Fruit fly (Drosophila melanogaster) whole organism, embryonic: Measurements from ENCODE around the gene CG31910.

ENCODE experiments used
- Bteb2 ChIP-seq: fragments of 200-800 bp; sonication (Bioruptor generic); optimal IDR thresholded peaks from 2 replicates; lab custom pipeline; 2016; ENCODE audit warnings: missing biosample characterization, missing genetic modification characterization
- CG10147 ChIP-seq: fragments of 200-800 bp; sonication (Bioruptor generic); optimal IDR thresholded peaks from 2 replicates; lab custom pipeline; 2019; ENCODE audit warnings: missing biosample characterization, mild to moderate bottlenecking, missing genetic modification characterization, moderate library complexity
- CG10209 ChIP-seq: fragments of 200-800 bp; sonication (Bioruptor generic); optimal IDR thresholded peaks from 3 replicates; lab custom pipeline; 2017; ENCODE audit warnings: missing biosample characterization, mild to moderate bottlenecking, missing genetic modification characterization, missing genetic modification reagents
- CG10462 ChIP-seq: fragments of 200-800 bp; sonication (Bioruptor generic); optimal IDR thresholded peaks from 2 replicates; lab custom pipeline; 2016; ENCODE audit warnings: missing biosample characterization, missing genetic modification characterization
- CG10543 ChIP-seq: fragments of 200-800 bp; sonication (Bioruptor generic); optimal IDR thresholded peaks from 3 replicates; lab custom pipeline; 2017; ENCODE audit warnings: missing biosample characterization, mild to moderate bottlenecking, missing genetic modification characterization, moderate library complexity
- CG11398 ChIP-seq: fragments of 200-800 bp; sonication (Bioruptor generic); optimal IDR thresholded peaks from 2 replicates; lab custom pipeline; 2016; ENCODE audit warnings: missing biosample characterization, missing genetic modification characterization
- CG11695 ChIP-seq: fragments of 200-800 bp; sonication (Bioruptor generic); IDR thresholded peaks from 3 replicates; pipeline ENCODE4 v1.3.6; 2022; ENCODE audit warnings: missing biosample characterization, missing genetic modification characterization
- CG13287 ChIP-seq: fragments of 200-800 bp; sonication (Bioruptor generic); IDR thresholded peaks from 2 replicates; pipeline ENCODE4 v1.3.6; 2022; ENCODE audit warnings: missing biosample characterization, missing genetic modification characterization; ENCODE audit not compliant: partially characterized antibody
- CG14441 ChIP-seq: fragments of 200-800 bp; sonication (Bioruptor generic); IDR thresholded peaks from 2 replicates; pipeline ENCODE4 v1.3.6; 2022; ENCODE audit warnings: missing biosample characterization, missing genetic modification characterization
- CG1529 ChIP-seq: fragments of 200-800 bp; sonication (Bioruptor generic); optimal IDR thresholded peaks from 3 replicates; lab custom pipeline; 2018; ENCODE audit warnings: missing biosample characterization, missing genetic modification characterization
- CG15601 ChIP-seq: fragments of 200-800 bp; sonication (Bioruptor generic); optimal IDR thresholded peaks from 3 replicates; lab custom pipeline; 2019; ENCODE audit warnings: missing biosample characterization, mild to moderate bottlenecking, missing genetic modification characterization, moderate library complexity
- CG1602 ChIP-seq: fragments of 200-800 bp; sonication (Bioruptor generic); optimal IDR thresholded peaks from 3 replicates; lab custom pipeline; 2016; ENCODE audit warnings: missing biosample characterization, missing genetic modification characterization
- CG1603 ChIP-seq: fragments of 200-800 bp; sonication (Bioruptor generic); optimal IDR thresholded peaks from 2 replicates; lab custom pipeline; 2019; ENCODE audit warnings: missing biosample characterization, mild to moderate bottlenecking, missing genetic modification characterization, moderate library complexity
- CG17385 ChIP-seq: fragments of 200-800 bp; sonication (Bioruptor generic); optimal IDR thresholded peaks from 3 replicates; lab custom pipeline; 2018; ENCODE audit warnings: missing biosample characterization, mild to moderate bottlenecking, missing genetic modification characterization
- CG17612 ChIP-seq: fragments of 200-800 bp; sonication (Bioruptor generic); IDR thresholded peaks from 2 replicates; pipeline ENCODE4 v1.3.6; 2022; ENCODE audit warnings: missing biosample characterization, missing genetic modification characterization
- CG18011 ChIP-seq: fragments of 200-800 bp; sonication (Bioruptor generic); optimal IDR thresholded peaks from 2 replicates; lab custom pipeline; 2017; ENCODE audit warnings: missing biosample characterization, missing genetic modification characterization, mild to moderate bottlenecking, moderate library complexity, missing genotype
- CG2199 ChIP-seq: fragments of 200-800 bp; sonication (Bioruptor generic); IDR thresholded peaks from 3 replicates; pipeline ENCODE4 v1.3.6; 2022; ENCODE audit warnings: missing biosample characterization, missing genetic modification characterization
- CG2712 ChIP-seq: fragments of 200-800 bp; optimal IDR thresholded peaks from 3 replicates; lab custom pipeline; 2019; ENCODE audit warnings: missing biosample characterization, mild to moderate bottlenecking, missing genetic modification characterization, moderate library complexity
- CG3995 ChIP-seq: fragments of 200-800 bp; sonication (Bioruptor generic); optimal IDR thresholded peaks from 3 replicates; lab custom pipeline; 2016; ENCODE audit warnings: missing biosample characterization, missing genetic modification characterization
- CG42726 ChIP-seq: fragments of 200-800 bp; sonication (Bioruptor generic); IDR thresholded peaks from 2 replicates; pipeline ENCODE4 v1.3.6; 2022; ENCODE audit warnings: missing biosample characterization, missing genetic modification characterization; ENCODE audit not compliant: partially characterized antibody
- CG4854 ChIP-seq: fragments of 200-800 bp; sonication (Bioruptor generic); optimal IDR thresholded peaks from 2 replicates; lab custom pipeline; 2016; ENCODE audit warnings: missing biosample characterization, missing genetic modification characterization, inconsistent platforms
- CG5245 ChIP-seq: fragments of 200-800 bp; sonication (Bioruptor generic); optimal IDR thresholded peaks from 3 replicates; lab custom pipeline; 2016; ENCODE audit warnings: missing biosample characterization, missing genetic modification characterization
- CG6272 ChIP-seq: fragments of 200-800 bp; sonication (Bioruptor generic); IDR thresholded peaks from 2 replicates; pipeline ENCODE4 v1.3.6; 2022; ENCODE audit warnings: missing biosample characterization, missing genetic modification characterization
- CG6683 ChIP-seq: fragments of 200-800 bp; sonication (Bioruptor generic); optimal IDR thresholded peaks from 2 replicates; lab custom pipeline; 2017; ENCODE audit warnings: missing biosample characterization, mild to moderate bottlenecking, missing genetic modification characterization, missing genetic modification reagents
- CG6791 ChIP-seq: fragments of 200-800 bp; sonication (Bioruptor generic); IDR thresholded peaks from 3 replicates; pipeline ENCODE4 v1.3.6; 2022; ENCODE audit warnings: missing biosample characterization, missing genetic modification characterization; ENCODE audit not compliant: partially characterized antibody
- CG7372 ChIP-seq: fragments of 200-800 bp; sonication (Bioruptor generic); IDR thresholded peaks from 2 replicates; pipeline ENCODE4 v1.3.6; 2022; ENCODE audit warnings: missing biosample characterization, missing genetic modification characterization
- CG7786 ChIP-seq: fragments of 200-800 bp; sonication (Bioruptor generic); optimal IDR thresholded peaks from 2 replicates; lab custom pipeline; 2016; ENCODE audit warnings: missing biosample characterization, missing genetic modification characterization
- CG7987 ChIP-seq: fragments of 200-800 bp; sonication (Bioruptor generic); optimal IDR thresholded peaks from 2 replicates; lab custom pipeline; 2018; ENCODE audit warnings: missing biosample characterization, mild to moderate bottlenecking, missing genetic modification characterization, moderate library complexity
- CG9609 ChIP-seq: fragments of 200-800 bp; sonication (Bioruptor generic); optimal IDR thresholded peaks from 3 replicates; lab custom pipeline; 2016; ENCODE audit warnings: missing biosample characterization, missing genetic modification characterization
- CG9797 ChIP-seq: fragments of 200-800 bp; sonication (Bioruptor generic); optimal IDR thresholded peaks from 3 replicates; lab custom pipeline; 2018; ENCODE audit warnings: missing biosample characterization, mild to moderate bottlenecking, missing genetic modification characterization
- CHES-1-like ChIP-seq: fragments of 200-800 bp; sonication (Bioruptor generic); optimal IDR thresholded peaks from 2 replicates; lab custom pipeline; 2016; ENCODE audit warnings: missing biosample characterization, missing genetic modification characterization
- HLH54F ChIP-seq: fragments of 200-800 bp; sonication (Bioruptor generic); optimal IDR thresholded peaks from 3 replicates; lab custom pipeline; 2016; ENCODE audit warnings: missing biosample characterization, missing genetic modification characterization
- HmgZ ChIP-seq: fragments of 200-800 bp; sonication (Bioruptor generic); optimal IDR thresholded peaks from 2 replicates; lab custom pipeline; 2018; ENCODE audit warnings: missing biosample characterization, mild to moderate bottlenecking, missing genetic modification characterization
- Myb ChIP-seq: fragments of 200-800 bp; sonication (Bioruptor generic); optimal IDR thresholded peaks from 2 replicates; lab custom pipeline; 2016; ENCODE audit warnings: missing biosample characterization, missing genetic modification characterization
- NK7.1 ChIP-seq: fragments of 200-800 bp; sonication (Bioruptor generic); optimal IDR thresholded peaks from 3 replicates; lab custom pipeline; 2016; ENCODE audit warnings: missing biosample characterization, missing genetic modification characterization
- Nf-YC ChIP-seq: fragments of 200-800 bp; optimal IDR thresholded peaks from 3 replicates; lab custom pipeline; 2019; ENCODE audit warnings: missing biosample characterization, mild to moderate bottlenecking, missing genetic modification characterization, moderate library complexity
- Ptx1 ChIP-seq: fragments of 200-800 bp; sonication (Bioruptor generic); IDR thresholded peaks from 2 replicates; pipeline ENCODE4 v1.3.6; 2022; ENCODE audit warnings: missing biosample characterization, missing genetic modification characterization
- bigmax ChIP-seq: fragments of 200-800 bp; sonication (Bioruptor generic); optimal IDR thresholded peaks from 2 replicates; lab custom pipeline; 2018; ENCODE audit warnings: missing biosample characterization, mild to moderate bottlenecking, missing genetic modification characterization
- bsh ChIP-seq, 2 experiments: fragments of 200-800 bp; sonication (Bioruptor generic); optimal IDR thresholded peaks; 2 replicates each; lab custom pipeline; 2017 to 2018; ENCODE audit warnings: mild to moderate bottlenecking in 2 of 2, missing biosample characterization in 2 of 2, missing genetic modification characterization in 2 of 2, moderate library complexity in 1 of 2
- cato ChIP-seq: fragments of 200-800 bp; sonication (Bioruptor generic); optimal IDR thresholded peaks from 2 replicates; lab custom pipeline; 2016; ENCODE audit warnings: missing biosample characterization, missing genetic modification characterization, borderline replicate concordance
- crol ChIP-seq: fragments of 200-800 bp; sonication (Bioruptor generic); IDR thresholded peaks from 2 replicates; pipeline ENCODE4 v1.3.6; 2022; ENCODE audit warnings: missing biosample characterization, missing genetic modification characterization
- dmrt11E ChIP-seq: fragments of 200-800 bp; sonication (Bioruptor generic); optimal IDR thresholded peaks from 3 replicates; lab custom pipeline; 2018; ENCODE audit warnings: missing biosample characterization, mild to moderate bottlenecking, missing genetic modification characterization, moderate library complexity
- gfzf ChIP-seq: fragments of 200-800 bp; sonication (Bioruptor generic); optimal IDR thresholded peaks from 2 replicates; lab custom pipeline; 2016; ENCODE audit warnings: missing biosample characterization, mild to moderate bottlenecking, missing genetic modification characterization, moderate library complexity
- kay ChIP-seq: fragments of 200-800 bp; sonication (Bioruptor generic); optimal IDR thresholded peaks from 2 replicates; lab custom pipeline; 2016; ENCODE audit warnings: missing biosample characterization, missing genetic modification characterization
- org-1 ChIP-seq: fragments of 200-800 bp; sonication (Bioruptor generic); optimal IDR thresholded peaks from 2 replicates; lab custom pipeline; 2017; ENCODE audit warnings: missing biosample characterization, missing genetic modification characterization
- pnt ChIP-seq: fragments of 200-800 bp; sonication (Bioruptor generic); optimal IDR thresholded peaks from 3 replicates; lab custom pipeline; 2016; ENCODE audit warnings: missing biosample characterization, missing genetic modification characterization
- pum ChIP-seq: fragments of 200-800 bp; sonication (Bioruptor generic); optimal IDR thresholded peaks from 2 replicates; lab custom pipeline; 2016; ENCODE audit warnings: missing biosample characterization, missing genetic modification characterization
- salm ChIP-seq: fragments of 200-800 bp; sonication (Bioruptor generic); optimal IDR thresholded peaks from 2 replicates; lab custom pipeline; 2018; ENCODE audit warnings: missing biosample characterization, mild to moderate bottlenecking, missing genetic modification characterization
- slou ChIP-seq: fragments of 200-800 bp; sonication (Bioruptor generic); optimal IDR thresholded peaks from 3 replicates; lab custom pipeline; 2016; ENCODE audit warnings: missing biosample characterization, missing genetic modification characterization
- sob ChIP-seq: fragments of 200-800 bp; sonication (Bioruptor generic); IDR thresholded peaks from 2 replicates; pipeline ENCODE4 v1.3.6; 2022; ENCODE audit warnings: missing biosample characterization, missing genetic modification characterization
- stc ChIP-seq: fragments of 200-800 bp; sonication (Bioruptor generic); IDR thresholded peaks from 2 replicates; pipeline ENCODE4 v1.3.6; 2022; ENCODE audit warnings: missing biosample characterization, missing genetic modification characterization
- twi ChIP-seq: fragments of 200-800 bp; optimal IDR thresholded peaks from 2 replicates; lab custom pipeline; 2019; ENCODE audit warnings: missing biosample characterization, mild to moderate bottlenecking, missing genetic modification characterization, moderate library complexity

The CG31910 gene

DNA sequence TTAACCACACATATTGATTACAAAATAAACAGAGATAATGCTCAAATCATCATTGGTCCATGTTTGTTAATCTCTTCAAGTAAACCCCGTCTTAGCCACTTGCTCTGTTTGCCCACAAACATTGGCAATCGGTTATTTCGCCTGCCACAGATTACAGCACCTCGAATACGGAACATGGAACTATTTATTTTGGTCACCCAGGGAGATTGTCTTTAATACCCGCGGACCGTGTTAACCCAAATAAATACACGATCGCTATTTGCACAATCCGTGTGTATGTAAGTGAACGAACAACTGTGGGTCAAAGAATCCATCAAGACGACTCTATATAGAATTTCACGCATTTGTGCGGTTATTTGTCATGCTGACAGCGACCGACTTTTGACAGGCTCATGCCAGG is 44.7 kb downstream of the CG31910 start (continued):
- TF ChIP-seq CG10209 (GFP tag; lab: Kevin White, UChicago) = peak; percentile 64
- TF ChIP-seq CG7987 (GFP tag; lab: Kevin White, UChicago) = no peak
- TF ChIP-seq CG17385 (GFP tag; lab: Kevin White, UChicago) = no peak
- no peak for TF ChIP-seq CG15601
- TF ChIP-seq CG18011 (GFP tag; lab: Kevin White, UChicago) = no peak
- TF ChIP-seq CG6683 (GFP tag; lab: Kevin White, UChicago) = no peak
- TF ChIP-seq CG10543 (GFP tag; lab: Kevin White, UChicago) = no peak
- TF ChIP-seq stc (GFP tag; lab: Robert Waterston, UW) = no peak
- TF ChIP-seq Bteb2 (GFP tag; lab: Kevin White, UChicago) = no peak
- TF ChIP-seq CG11695 = no peak
- TF ChIP-seq dmrt11E = peak; percentile 77
- TF ChIP-seq CG5245 (GFP tag; lab: Kevin White, UChicago) = no peak
- TF ChIP-seq CG6272 (GFP tag; lab: Robert Waterston, UW) = no peak
- 0 out of 2 replicates have a peak, but pooled peaks have one; percentile 25 for TF ChIP-seq sob (GFP tag; lab: Robert Waterston, UW)
- TF ChIP-seq gfzf = no peak
- peak; percentile 28 for TF ChIP-seq CG10462 (GFP tag; lab: Kevin White, UChicago)
- peak; percentile 70 for TF ChIP-seq CG1603 (tag; lab: Kevin White, UChicago)
- TF ChIP-seq CG7372 (GFP tag; lab: Robert Waterston, UW) = no peak
- no peak for TF ChIP-seq CG13287 (GFP tag; lab: Robert Waterston, UW)
- TF ChIP-seq CG11398 (GFP tag; lab: Kevin White, UChicago) = peak; percentile 60
- peak; percentile 73 for TF ChIP-seq org-1 (GFP tag; lab: Kevin White, UChicago)
- TF ChIP-seq CG4854 (GFP tag; lab: Kevin White, UChicago) = no peak
- no peak for TF ChIP-seq Ptx1 (GFP tag; lab: Robert Waterston, UW)
- no peak for TF ChIP-seq kay (GFP tag; lab: Kevin White, UChicago)
- TF ChIP-seq salm (tag; lab: Kevin White, UChicago) = no peak
- TF ChIP-seq CG17612 (GFP tag; lab: Robert Waterston, UW) = no peak
- TF ChIP-seq CG1602 (GFP tag; lab: Kevin White, UChicago) = peak; percentile 55
- TF ChIP-seq Nf-YC (tag; lab: Kevin White, UChicago) = no peak
- TF ChIP-seq Myb (GFP tag; lab: Kevin White, UChicago) = no peak
- no peak for TF ChIP-seq CG42726 (GFP tag; lab: Robert Waterston, UW)
- no peak for TF ChIP-seq slou (GFP tag; lab: Kevin White, UChicago)
- no peak for TF ChIP-seq CG9609 (GFP tag; lab: Kevin White, UChicago)
- TF ChIP-seq CG2199 (GFP tag; lab: Robert Waterston, UW) = no peak
- no peak for TF ChIP-seq CG10147 (GFP tag; lab: Kevin White, UChicago)
- TF ChIP-seq bsh (GFP tag; optimal IDR thresholded peaks at IDR 0.05; lab: Kevin White, UChicago) = peak in 1 of 2 experiments; percentile 17
- TF ChIP-seq CG3995 (GFP tag; lab: Kevin White, UChicago) = no peak
- no peak for TF ChIP-seq CHES-1-like (GFP tag; lab: Kevin White, UChicago)
- no peak for TF ChIP-seq HmgZ (tag; lab: Kevin White, UChicago)
- TF ChIP-seq CG14441 (GFP tag; lab: Robert Waterston, UW) = no peak
- no peak for TF ChIP-seq CG7786 (GFP tag; lab: Kevin White, UChicago)
- peak; percentile 6 for TF ChIP-seq pnt (GFP tag; lab: Kevin White, UChicago)
- no peak for TF ChIP-seq CG1529 (GFP tag; lab: Kevin White, UChicago)
- TF ChIP-seq CG9797 (GFP tag; lab: Kevin White, UChicago) = no peak
- peak; percentile 43 for TF ChIP-seq twi
- peak; percentile 11 for TF ChIP-seq cato
- TF ChIP-seq HLH54F (GFP tag; lab: Kevin White, UChicago) = no peak
- TF ChIP-seq crol = no peak
- peak; percentile 36 for TF ChIP-seq CG2712 (tag; lab: Kevin White, UChicago)
- TF ChIP-seq NK7.1 (GFP tag; lab: Kevin White, UChicago) = peak; percentile 31
- no peak for TF ChIP-seq bigmax (GFP tag; lab: Kevin White, UChicago)
- TF ChIP-seq pum (GFP tag; lab: Kevin White, UChicago) = no peak
- TF ChIP-seq CG6791 (GFP tag; lab: Robert Waterston, UW) = no peak
